Worm (Caenorhabditis elegans): ENCODE measurements around the gene gmap-2.

- no peak for TF ChIP-seq lin-39 (tag; optimal IDR thresholded peaks at IDR 0.05)
- no peak for TF ChIP-seq elt-2 (tag; optimal IDR thresholded peaks at IDR 0.05)
Observed at ce11 chrX:12934768-12935167, 8.3 kb downstream of the gmap-2 start, which contains the start of gene gmap-1.

All from whole organism, L3 larva.